Worm (Caenorhabditis elegans) whole organism, L4 larva: ENCODE data around the gene C03H5.4.

Experiments
- D1046.2 ChIP-seq: fragments of 200-800 bp; sonication (Bioruptor generic); IDR thresholded peaks from 2 replicates; pipeline ENCODE4 v1.3.6; 2022; ENCODE audit warnings: missing genetic modification characterization, missing compliant biosample characterization
- egl-27 ChIP-seq: sonication (generic microtip); optimal IDR thresholded peaks from 3 replicates; lab custom pipeline; 2017; ENCODE audit warnings: missing biosample characterization, missing genetic modification reagents, missing genetic modification characterization
- mes-2 ChIP-seq: sonication (generic microtip); optimal IDR thresholded peaks from 2 replicates; lab custom pipeline; 2016; ENCODE audit warnings: missing genotype, mild to moderate bottlenecking, missing genetic modification characterization, missing compliant biosample characterization; ENCODE audit not compliant: poor library complexity, severe bottlenecking
- mxl-2 ChIP-seq: fragments of 200-800 bp; sonication (Bioruptor generic); conservative IDR thresholded peaks from 2 replicates; pipeline ENCODE4 v1.3.6; 2022; ENCODE audit warnings: missing genetic modification reagents, missing genetic modification characterization, missing compliant biosample characterization

C03H5.4 gene

DNA sequence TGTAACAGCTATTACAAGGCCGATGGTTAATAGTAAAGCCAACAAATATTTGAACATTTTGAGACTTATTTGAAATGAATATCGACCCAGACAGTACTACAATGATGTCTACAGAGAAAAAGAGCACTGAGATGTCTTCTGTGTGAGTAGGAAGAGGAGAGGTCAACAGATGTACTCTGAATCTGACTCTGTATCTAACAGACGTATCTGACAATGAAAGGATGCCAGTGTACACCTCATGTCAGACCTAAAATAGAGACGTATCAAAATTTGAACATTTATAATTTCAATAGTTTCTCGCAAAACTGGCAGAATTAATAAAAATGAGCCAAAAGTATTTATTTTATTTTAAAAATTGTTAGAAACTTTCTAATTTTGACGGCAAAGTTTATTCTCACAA lies 48.0 kb downstream of the C03H5.4 start, which contains the start of gene C24H12.8:
Gene C24H12.8 (minus strand): TSS at position 101 of the 400 bp plus-strand sequence.
- TF ChIP-seq D1046.2 (no peak), mxl-2 (no peak), egl-27 (tag; lab: Kevin White, UChicago) (no peak), mes-2 (tag; lab: Kevin White, UChicago) (no peak)
- TF ChIP-seq, all 104 proteins: peak for 0
